Worm (Caenorhabditis elegans): Measurements from ENCODE around the gene R144.13.

DNA sequence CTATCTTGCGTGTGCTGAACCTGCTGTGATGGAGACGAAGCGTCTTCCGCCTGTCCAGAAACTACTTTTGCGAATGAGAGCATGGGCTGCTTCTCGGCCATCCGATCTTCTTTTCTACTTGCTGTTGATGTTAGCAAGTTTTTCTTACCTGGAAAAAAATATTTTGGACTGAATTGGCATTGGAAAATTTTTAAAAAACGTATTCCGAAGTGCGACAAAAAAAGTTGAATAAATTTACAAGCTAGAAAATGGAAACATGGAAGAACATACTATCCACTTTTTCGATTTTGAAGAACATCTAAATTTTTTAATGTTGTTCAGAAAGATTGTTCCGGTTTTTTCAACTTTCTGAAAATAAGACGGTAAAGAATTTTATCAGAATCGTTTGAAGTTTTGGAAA lies 5.5 kb upstream of the R144.13 start, which contains the start of gene larp-1:
- no peak for TF ChIP-seq nhr-237 (tag; optimal IDR thresholded peaks at IDR 0.05)
- no peak for TF ChIP-seq skn-1 (tag; optimal IDR thresholded peaks at IDR 0.05)
- no peak for TF ChIP-seq fkh-10 (GFP tag; optimal IDR thresholded peaks at IDR 0.05)
- TF ChIP-seq snpc-4 (tag; optimal IDR thresholded peaks at IDR 0.05), result no peak
